Worm (Caenorhabditis elegans) whole organism, L1 larva: Measurements from ENCODE around the gene M04B2.2.

Source experiments
- C04F5.9 ChIP-seq: sonication (generic microtip); optimal IDR thresholded peaks from 2 replicates; lab custom pipeline; 2016; ENCODE audit warnings: missing genetic modification characterization, missing compliant biosample characterization
- Y116A8C.19 ChIP-seq: sonication (generic microtip); optimal IDR thresholded peaks from 2 replicates; lab custom pipeline; 2016; ENCODE audit warnings: missing compliant biosample characterization, missing genetic modification characterization, borderline replicate concordance
- aha-1 ChIP-seq: fragments of 150-350 bp; optimal IDR thresholded peaks from 2 replicates; lab custom pipeline; 2014; ENCODE audit warnings: missing biosample characterization, missing genetic modification characterization
- alr-1 ChIP-seq: fragments of 200-800 bp; sonication (Bioruptor generic); optimal IDR thresholded peaks from 2 replicates; lab custom pipeline; 2018; ENCODE audit warnings: borderline replicate concordance, mild to moderate bottlenecking, missing genetic modification characterization, missing compliant biosample characterization
- blmp-1 ChIP-seq: fragments of 150-350 bp; optimal IDR thresholded peaks from 2 replicates; lab custom pipeline; 2014; ENCODE audit warnings: missing biosample characterization, missing genetic modification characterization
- ceh-8 ChIP-seq: fragments of 200-800 bp; sonication (Bioruptor generic); optimal IDR thresholded peaks from 2 replicates; lab custom pipeline; 2018; ENCODE audit warnings: mild to moderate bottlenecking, missing genetic modification characterization, moderate library complexity, missing compliant biosample characterization
- ceh-88 ChIP-seq: fragments of 200-800 bp; sonication (Bioruptor generic); IDR thresholded peaks from 2 replicates; pipeline ENCODE4 v1.3.6; 2022; ENCODE audit warnings: missing genetic modification characterization, missing compliant biosample characterization
- ceh-90 ChIP-seq: sonication (generic microtip); optimal IDR thresholded peaks from 2 replicates; lab custom pipeline; 2016; ENCODE audit warnings: missing genetic modification characterization, missing compliant biosample characterization
- dpl-1 ChIP-seq, 3 experiments: fragments of 150-350 bp in 2 of 3; sonication (generic microtip) in 1 of 3; optimal IDR thresholded peaks; 2 replicates each; lab custom pipeline; 2014 to 2017; ENCODE audit warnings: missing biosample characterization in 3 of 3, missing genetic modification characterization in 3 of 3, missing genetic modification reagents in 3 of 3
- dsc-1 ChIP-seq: sonication (generic microtip); optimal IDR thresholded peaks from 2 replicates; lab custom pipeline; 2016; ENCODE audit warnings: mild to moderate bottlenecking, missing genetic modification characterization, missing compliant biosample characterization
- egl-13 ChIP-seq: sonication (generic microtip); optimal IDR thresholded peaks from 2 replicates; lab custom pipeline; 2016; ENCODE audit warnings: missing genotype, missing genetic modification reagents, missing genetic modification characterization, missing compliant biosample characterization
- egl-27 ChIP-seq, 2 experiments: fragments of 150-350 bp in 1 of 2; sonication (generic microtip); optimal IDR thresholded peaks; 3 replicates each; lab custom pipeline; 2017 to 2018; ENCODE audit warnings: missing biosample characterization in 2 of 2, missing genetic modification characterization in 2 of 2, missing genetic modification reagents in 2 of 2
- elt-2 ChIP-seq: sonication (generic microtip); optimal IDR thresholded peaks from 2 replicates; lab custom pipeline; 2016; ENCODE audit warnings: missing genetic modification characterization, mild to moderate bottlenecking, inconsistent platforms, missing compliant biosample characterization, missing genetic modification reagents
- elt-3 ChIP-seq, 6 experiments: fragments of 150-350 bp in 1 of 6; sonication (generic microtip); optimal IDR thresholded peaks; 2 replicates each; lab custom pipeline; 2017 to 2018; ENCODE audit warnings: missing biosample characterization in 6 of 6, missing genetic modification characterization in 6 of 6, inconsistent platforms in 1 of 6
- fkh-4 ChIP-seq: sonication (generic microtip); optimal IDR thresholded peaks from 2 replicates; lab custom pipeline; 2016; ENCODE audit warnings: missing compliant biosample characterization, missing genetic modification characterization, borderline replicate concordance
- fkh-8 ChIP-seq: sonication (generic microtip); optimal IDR thresholded peaks from 2 replicates; lab custom pipeline; 2016; ENCODE audit warnings: mild to moderate bottlenecking, missing genetic modification characterization, missing compliant biosample characterization
- grh-1 ChIP-seq: fragments of 200-800 bp; sonication (Bioruptor generic); IDR thresholded peaks from 2 replicates; pipeline ENCODE4 v1.3.6; 2022; ENCODE audit warnings: missing genetic modification reagents, missing genetic modification characterization, missing compliant biosample characterization
- hlh-4 ChIP-seq: sonication (generic microtip); optimal IDR thresholded peaks from 2 replicates; lab custom pipeline; 2016; ENCODE audit warnings: mild to moderate bottlenecking, missing genetic modification characterization, missing compliant biosample characterization
- irx-1 ChIP-seq: sonication (generic microtip); optimal IDR thresholded peaks from 2 replicates; lab custom pipeline; 2016; ENCODE audit warnings: missing genetic modification characterization, missing compliant biosample characterization
- isw-1 ChIP-seq: fragments of 200-800 bp; sonication (Bioruptor generic); IDR thresholded peaks from 2 replicates; pipeline ENCODE4 v1.3.6; 2022; ENCODE audit warnings: missing genetic modification characterization, missing compliant biosample characterization
- jun-1 ChIP-seq: fragments of 150-350 bp; optimal IDR thresholded peaks from 2 replicates; lab custom pipeline; 2014; ENCODE audit warnings: missing biosample characterization, missing genetic modification reagents, missing genetic modification characterization
- lin-14 ChIP-seq: fragments of 200-800 bp; sonication (Bioruptor generic); optimal IDR thresholded peaks from 2 replicates; lab custom pipeline; 2018; ENCODE audit warnings: mild to moderate bottlenecking, missing genetic modification characterization, moderate library complexity, missing compliant biosample characterization
- lin-15B ChIP-seq: fragments of 150-350 bp; sonication (generic microtip); optimal IDR thresholded peaks from 3 replicates; lab custom pipeline; 2014; ENCODE audit warnings: missing biosample characterization, missing genetic modification characterization
- lin-35 ChIP-seq, 2 experiments: fragments of 150-350 bp; optimal IDR thresholded peaks; 2 replicates each; lab custom pipeline; 2014; ENCODE audit warnings: missing biosample characterization in 2 of 2, missing genetic modification characterization in 2 of 2, missing genetic modification reagents in 2 of 2
- lin-39 ChIP-seq: fragments of 150-350 bp; optimal IDR thresholded peaks from 2 replicates; lab custom pipeline; 2014; ENCODE audit warnings: missing biosample characterization, missing genetic modification reagents, missing genetic modification characterization
- lsy-2 ChIP-seq, 2 experiments: fragments of 150-350 bp; optimal IDR thresholded peaks; 2 replicates each; lab custom pipeline; 2014; ENCODE audit warnings: missing biosample characterization in 2 of 2, missing genetic modification characterization in 2 of 2
- mab-9 ChIP-seq: fragments of 200-800 bp; sonication (Bioruptor generic); IDR thresholded peaks from 2 replicates; pipeline ENCODE4 v1.3.6; 2022; ENCODE audit warnings: missing genetic modification reagents, missing genetic modification characterization, missing compliant biosample characterization
- mdl-1 ChIP-seq, 2 experiments: fragments of 150-350 bp; optimal IDR thresholded peaks; 2 replicates each; lab custom pipeline; 2014 to 2017; ENCODE audit warnings: missing biosample characterization in 2 of 2, missing genetic modification characterization in 2 of 2, inconsistent platforms in 1 of 2
- mef-2 ChIP-seq: fragments of 150-350 bp; optimal IDR thresholded peaks from 2 replicates; lab custom pipeline; 2014; ENCODE audit warnings: missing biosample characterization, missing genetic modification characterization
- nhr-11 ChIP-seq: fragments of 150-350 bp; optimal IDR thresholded peaks from 2 replicates; lab custom pipeline; 2014; ENCODE audit warnings: missing biosample characterization, missing genetic modification characterization
- nhr-19 ChIP-seq: fragments of 200-800 bp; sonication (Bioruptor generic); conservative IDR thresholded peaks from 2 replicates; pipeline ENCODE4 v1.3.6; 2022; ENCODE audit warnings: missing genetic modification characterization, missing compliant biosample characterization
- nhr-20 ChIP-seq: sonication (generic microtip); optimal IDR thresholded peaks from 2 replicates; lab custom pipeline; 2016; ENCODE audit warnings: mild to moderate bottlenecking, missing genetic modification characterization, missing compliant biosample characterization
- nhr-237 ChIP-seq: fragments of 150-350 bp; optimal IDR thresholded peaks from 2 replicates; lab custom pipeline; 2014; ENCODE audit warnings: missing biosample characterization, missing genetic modification characterization
- nhr-28 ChIP-seq: fragments of 150-350 bp; optimal IDR thresholded peaks from 2 replicates; lab custom pipeline; 2014; ENCODE audit warnings: missing biosample characterization, missing genetic modification characterization
- nhr-47 ChIP-seq: sonication (generic microtip); optimal IDR thresholded peaks from 2 replicates; lab custom pipeline; 2016; ENCODE audit warnings: mild to moderate bottlenecking, missing genetic modification characterization, moderate library complexity, missing compliant biosample characterization
- nhr-71 ChIP-seq: sonication (generic microtip); optimal IDR thresholded peaks from 2 replicates; lab custom pipeline; 2016; ENCODE audit warnings: mild to moderate bottlenecking, missing genetic modification characterization, moderate library complexity, missing compliant biosample characterization
- nhr-77 ChIP-seq: fragments of 150-350 bp; optimal IDR thresholded peaks from 2 replicates; lab custom pipeline; 2014; ENCODE audit warnings: missing biosample characterization, missing genetic modification characterization
- nhr-85 ChIP-seq: sonication (generic microtip); peaks from one replicate; lab custom pipeline; 2016; ENCODE audit warnings: missing genetic modification characterization, inconsistent platforms, missing compliant biosample characterization
- pag-3 ChIP-seq: sonication (generic microtip); optimal IDR thresholded peaks from 2 replicates; lab custom pipeline; 2017; ENCODE audit warnings: missing genetic modification characterization, mild to moderate bottlenecking, missing compliant biosample characterization, antibody characterized with exemption, borderline replicate concordance; ENCODE audit not compliant: insufficient read depth
- pqm-1 ChIP-seq: sonication (generic microtip); optimal IDR thresholded peaks from 3 replicates; lab custom pipeline; 2017; ENCODE audit warnings: missing biosample characterization, missing genetic modification characterization
- rnt-1 ChIP-seq: sonication (generic microtip); optimal IDR thresholded peaks from 2 replicates; lab custom pipeline; 2016; ENCODE audit warnings: mild to moderate bottlenecking, missing genetic modification characterization, moderate library complexity, missing compliant biosample characterization
- skn-1 ChIP-seq: fragments of 150-350 bp; optimal IDR thresholded peaks from 2 replicates; lab custom pipeline; 2014; ENCODE audit warnings: missing biosample characterization, missing genetic modification characterization
- snpc-4 ChIP-seq: fragments of 150-350 bp; optimal IDR thresholded peaks from 2 replicates; lab custom pipeline; 2014; ENCODE audit warnings: missing biosample characterization, missing genetic modification characterization
- sox-4 ChIP-seq: sonication (generic microtip); optimal IDR thresholded peaks from 2 replicates; lab custom pipeline; 2016; ENCODE audit warnings: missing genetic modification characterization, missing compliant biosample characterization
- swsn-7 ChIP-seq: sonication (generic microtip); optimal IDR thresholded peaks from 2 replicates; lab custom pipeline; 2016; ENCODE audit warnings: missing genetic modification characterization, missing compliant biosample characterization
- unc-130 ChIP-seq: fragments of 150-350 bp; optimal IDR thresholded peaks from 2 replicates; lab custom pipeline; 2017; ENCODE audit warnings: missing biosample characterization, missing genetic modification characterization, inconsistent platforms
- unc-30 ChIP-seq: sonication (generic microtip); optimal IDR thresholded peaks from 2 replicates; lab custom pipeline; 2017; ENCODE audit warnings: missing biosample characterization, missing genetic modification characterization
- unc-86 ChIP-seq: sonication (generic microtip); optimal IDR thresholded peaks from 2 replicates; lab custom pipeline; 2016; ENCODE audit warnings: missing genetic modification characterization, missing compliant biosample characterization
- unc-98 ChIP-seq: fragments of 200-800 bp; sonication (Bioruptor generic); IDR thresholded peaks from 2 replicates; pipeline ENCODE4 v1.3.6; 2022; ENCODE audit warnings: missing genetic modification characterization, missing compliant biosample characterization
- vab-15 ChIP-seq: sonication (generic microtip); optimal IDR thresholded peaks from 2 replicates; lab custom pipeline; 2017; ENCODE audit warnings: missing genotype, mild to moderate bottlenecking, missing genetic modification characterization, missing compliant biosample characterization
- xbp-1 ChIP-seq: sonication (generic microtip); optimal IDR thresholded peaks from 2 replicates; lab custom pipeline; 2016; ENCODE audit warnings: missing genetic modification characterization, missing compliant biosample characterization
- ztf-11 ChIP-seq, 2 experiments: sonication (generic microtip); optimal IDR thresholded peaks; 2 replicates each; lab custom pipeline; 2016 to 2017; ENCODE audit warnings: missing genetic modification characterization in 2 of 2, missing biosample characterization in 1 of 2, missing compliant biosample characterization in 1 of 2
- ztf-4 ChIP-seq: fragments of 150-350 bp; optimal IDR thresholded peaks from 2 replicates; lab custom pipeline; 2014; ENCODE audit warnings: missing biosample characterization, missing genetic modification characterization

The M04B2.2 gene

ce11 chrIV:11524241-11524692 lies 3.6 kb upstream of the M04B2.2 start, which contains the start of gene mep-1 (continued):
- TF ChIP-seq mab-9: no peak; the same call in 1 of the 2 replicates
- peak; percentile 34 for TF ChIP-seq snpc-4 (tag; lab: Kevin White, UChicago)
- peak in 1 of 2 experiments; percentile 32 for TF ChIP-seq mdl-1 (tag; optimal IDR thresholded peaks at IDR 0.05; lab: Kevin White, UChicago)
- TF ChIP-seq hlh-4 (tag; lab: Kevin White, UChicago): no peak
- TF ChIP-seq grh-1: no peak
- TF ChIP-seq vab-15 (tag; lab: Kevin White, UChicago): no peak
- no peak for TF ChIP-seq blmp-1 (tag; lab: Kevin White, UChicago)
- peak; percentile 59 to 69 (median 68) for TF ChIP-seq dpl-1 (GFP tag; optimal IDR thresholded peaks at IDR 0.05; lab: Kevin White, UChicago)
- peak; percentile 11 for TF ChIP-seq C04F5.9 (tag; lab: Kevin White, UChicago)
- peak; percentile 84 for TF ChIP-seq fkh-8 (tag; lab: Kevin White, UChicago)
- TF ChIP-seq elt-3 (tag; optimal IDR thresholded peaks at IDR 0.05; lab: Kevin White, UChicago): no peak
- TF ChIP-seq lin-15B (tag; lab: Kevin White, UChicago): peak; percentile 67
- TF ChIP-seq ztf-11 (tag; optimal IDR thresholded peaks at IDR 0.05; lab: Kevin White, UChicago): peak in 1 of 2 experiments; percentile 49
- no peak for TF ChIP-seq unc-98 (GFP tag; lab: Robert Waterston, UW)
- peak; percentile 73 for TF ChIP-seq nhr-71 (tag; lab: Kevin White, UChicago)
- no peak for TF ChIP-seq nhr-11 (tag; lab: Kevin White, UChicago)
- no peak for TF ChIP-seq elt-2 (tag; lab: Kevin White, UChicago)
- TF ChIP-seq fkh-4 (tag; lab: Kevin White, UChicago): peak; percentile 28
- TF ChIP-seq unc-130 (tag; lab: Kevin White, UChicago): peak; percentile 3
- TF ChIP-seq sox-4: no peak
- TF ChIP-seq nhr-19 (GFP tag; lab: Robert Waterston, UW): peak; percentile 61
- peak; percentile 91 for TF ChIP-seq lin-14 (GFP tag; lab: Kevin White, UChicago)
- TF ChIP-seq jun-1 (tag; lab: Kevin White, UChicago): no peak
- peak; percentile 59 to 74 for TF ChIP-seq lsy-2 (tag; optimal IDR thresholded peaks at IDR 0.05; lab: Kevin White, UChicago)
- TF ChIP-seq swsn-7 (tag; lab: Kevin White, UChicago): peak; percentile 75
- TF ChIP-seq ztf-4 (tag; lab: Kevin White, UChicago): no peak
- no peak for TF ChIP-seq ceh-88
- TF ChIP-seq lin-35 (GFP tag; optimal IDR thresholded peaks at IDR 0.05; lab: Kevin White, UChicago): peak; percentile 51 to 76
- TF ChIP-seq nhr-28 (tag; lab: Kevin White, UChicago): no peak
- TF ChIP-seq nhr-237: no peak
- no peak for TF ChIP-seq egl-27 (tag; optimal IDR thresholded peaks at IDR 0.05; lab: Kevin White, UChicago)
- peak; percentile 49 for TF ChIP-seq nhr-77 (tag; lab: Kevin White, UChicago)
- no peak for TF ChIP-seq Y116A8C.19 (tag; lab: Kevin White, UChicago)
- TF ChIP-seq xbp-1 (tag; lab: Kevin White, UChicago): peak; percentile 63
- TF ChIP-seq alr-1 (tag; lab: Kevin White, UChicago): no peak
- TF ChIP-seq irx-1 (tag; lab: Kevin White, UChicago): no peak
- TF ChIP-seq nhr-47 (tag; lab: Kevin White, UChicago): peak; percentile 63
- TF ChIP-seq dsc-1 (tag; lab: Kevin White, UChicago): peak; percentile 47
- TF ChIP-seq aha-1: peak; percentile 33
- no peak for TF ChIP-seq ceh-8 (GFP tag; lab: Kevin White, UChicago)
- TF ChIP-seq isw-1 (GFP tag; lab: Robert Waterston, UW): peak; percentile 38; the same call in 1 of the 2 replicates
- TF ChIP-seq egl-13: peak; percentile 49
- TF ChIP-seq mef-2 (tag; lab: Kevin White, UChicago): peak; percentile 20
- peak; percentile 54 for TF ChIP-seq nhr-20 (tag; lab: Kevin White, UChicago)
- peak; percentile 52 for TF ChIP-seq unc-86 (tag; lab: Kevin White, UChicago)
- no peak for TF ChIP-seq nhr-85
- TF ChIP-seq ceh-90 (tag; lab: Kevin White, UChicago): no peak
- no peak for TF ChIP-seq pag-3 (tag; lab: Kevin White, UChicago)
- peak; percentile 66 for TF ChIP-seq skn-1 (tag; lab: Kevin White, UChicago)
- TF ChIP-seq rnt-1 (tag; lab: Kevin White, UChicago): peak; percentile 87
- no peak for TF ChIP-seq lin-39 (tag; lab: Kevin White, UChicago)
- TF ChIP-seq unc-30 (tag; lab: Kevin White, UChicago): no peak
- TF ChIP-seq pqm-1: no peak
